Worm (Caenorhabditis elegans) whole organism, L3 larva: ENCODE results near the gene sre-27.

Experiments
- R02D3.7 ChIP-seq: fragments of 150-350 bp; optimal IDR thresholded peaks from 2 replicates; lab custom pipeline; 2014; ENCODE audit warnings: missing biosample characterization, missing genetic modification characterization
- aly-2 ChIP-seq: fragments of 150-350 bp; optimal IDR thresholded peaks from 2 replicates; lab custom pipeline; 2014; ENCODE audit warnings: missing biosample characterization, missing genetic modification characterization
- ceh-28 ChIP-seq: fragments of 150-350 bp; optimal IDR thresholded peaks from 2 replicates; lab custom pipeline; 2014; ENCODE audit warnings: missing biosample characterization, missing genetic modification reagents, missing genetic modification characterization
- ceh-82 ChIP-seq: fragments of 150-350 bp; optimal IDR thresholded peaks from 2 replicates; lab custom pipeline; 2014; ENCODE audit warnings: missing biosample characterization, missing genetic modification characterization
- egl-5 ChIP-seq: fragments of 150-350 bp; optimal IDR thresholded peaks from 2 replicates; lab custom pipeline; 2017; ENCODE audit warnings: missing biosample characterization, missing genetic modification reagents, missing genetic modification characterization, inconsistent platforms
- elt-1 ChIP-seq: fragments of 150-350 bp; optimal IDR thresholded peaks from 2 replicates; lab custom pipeline; 2014; ENCODE audit warnings: missing biosample characterization, missing genetic modification characterization
- elt-2 ChIP-seq: sonication (generic microtip); optimal IDR thresholded peaks from 2 replicates; lab custom pipeline; 2016; ENCODE audit warnings: missing genetic modification reagents, mild to moderate bottlenecking, missing genetic modification characterization, missing compliant biosample characterization
- eor-1 ChIP-seq, 2 experiments: fragments of 150-350 bp; optimal IDR thresholded peaks; 2 replicates each; lab custom pipeline; 2014 to 2018; ENCODE audit warnings: missing biosample characterization in 2 of 2, missing genetic modification characterization in 2 of 2
- fkh-10 ChIP-seq: sonication (generic microtip); optimal IDR thresholded peaks from 2 replicates; lab custom pipeline; 2017; ENCODE audit warnings: missing biosample characterization, missing genetic modification reagents, missing genetic modification characterization
- fkh-2 ChIP-seq: fragments of 150-350 bp; optimal IDR thresholded peaks from 2 replicates; lab custom pipeline; 2014; ENCODE audit warnings: missing biosample characterization, missing genetic modification reagents, missing genetic modification characterization
- fos-1 ChIP-seq: fragments of 150-350 bp; optimal IDR thresholded peaks from 2 replicates; lab custom pipeline; 2014; ENCODE audit warnings: missing biosample characterization, missing genetic modification characterization
- jun-1 ChIP-seq: fragments of 150-350 bp; optimal IDR thresholded peaks from 2 replicates; lab custom pipeline; 2014; ENCODE audit warnings: missing biosample characterization, missing genetic modification reagents, missing genetic modification characterization
- lin-15B ChIP-seq: fragments of 150-350 bp; optimal IDR thresholded peaks from 2 replicates; lab custom pipeline; 2014; ENCODE audit warnings: missing biosample characterization, missing genetic modification characterization
- lin-39 ChIP-seq: fragments of 150-350 bp; optimal IDR thresholded peaks from 2 replicates; lab custom pipeline; 2018; ENCODE audit warnings: missing biosample characterization, missing genetic modification reagents, missing genetic modification characterization
- lsy-12 ChIP-seq: sonication (generic microtip); optimal IDR thresholded peaks from 2 replicates; lab custom pipeline; 2016; ENCODE audit warnings: mild to moderate bottlenecking, missing genetic modification characterization, missing compliant biosample characterization
- mdl-1 ChIP-seq: fragments of 150-350 bp; optimal IDR thresholded peaks from 2 replicates; lab custom pipeline; 2014; ENCODE audit warnings: missing biosample characterization, missing genetic modification characterization
- nhr-11 ChIP-seq: fragments of 150-350 bp; optimal IDR thresholded peaks from 2 replicates; lab custom pipeline; 2014; ENCODE audit warnings: missing biosample characterization, missing genetic modification characterization
- nhr-12 ChIP-seq: fragments of 150-350 bp; optimal IDR thresholded peaks from 2 replicates; lab custom pipeline; 2014; ENCODE audit warnings: missing biosample characterization, missing genetic modification characterization
- nhr-23 ChIP-seq: fragments of 150-350 bp; optimal IDR thresholded peaks from 2 replicates; lab custom pipeline; 2014; ENCODE audit warnings: missing biosample characterization, missing genetic modification reagents, missing genetic modification characterization
- nhr-237 ChIP-seq: fragments of 150-350 bp; optimal IDR thresholded peaks from 2 replicates; lab custom pipeline; 2014; ENCODE audit warnings: missing biosample characterization, missing genetic modification characterization
- nhr-28 ChIP-seq: fragments of 150-350 bp; optimal IDR thresholded peaks from 2 replicates; lab custom pipeline; 2014; ENCODE audit warnings: missing biosample characterization, missing genetic modification characterization
- nhr-43 ChIP-seq: sonication (generic microtip); optimal IDR thresholded peaks from 2 replicates; lab custom pipeline; 2016; ENCODE audit warnings: mild to moderate bottlenecking, missing genetic modification characterization, missing compliant biosample characterization; ENCODE audit not compliant: poor library complexity, severe bottlenecking
- nhr-67 ChIP-seq: fragments of 150-350 bp; optimal IDR thresholded peaks from 2 replicates; lab custom pipeline; 2014; ENCODE audit warnings: missing biosample characterization, missing genetic modification characterization
- nhr-77 ChIP-seq: fragments of 150-350 bp; optimal IDR thresholded peaks from 2 replicates; lab custom pipeline; 2014; ENCODE audit warnings: missing biosample characterization, missing genetic modification characterization
- pha-4 ChIP-seq: fragments of 150-350 bp; optimal IDR thresholded peaks from 2 replicates; lab custom pipeline; 2014; ENCODE audit warnings: missing biosample characterization, missing genetic modification reagents, missing genetic modification characterization
- skn-1 ChIP-seq: fragments of 150-350 bp; optimal IDR thresholded peaks from 2 replicates; lab custom pipeline; 2014; ENCODE audit warnings: missing biosample characterization, missing genetic modification characterization
- snpc-4 ChIP-seq: fragments of 150-350 bp; optimal IDR thresholded peaks from 2 replicates; lab custom pipeline; 2014; ENCODE audit warnings: missing biosample characterization, missing genetic modification characterization
- tbx-2 ChIP-seq: sonication (generic microtip); optimal IDR thresholded peaks from 2 replicates; lab custom pipeline; 2016; ENCODE audit warnings: mild to moderate bottlenecking, missing genetic modification characterization, missing compliant biosample characterization
- unc-39 ChIP-seq: sonication (generic microtip); optimal IDR thresholded peaks from 4 replicates; lab custom pipeline; 2017; ENCODE audit warnings: missing biosample characterization, missing genetic modification characterization
- zag-1 ChIP-seq: fragments of 150-350 bp; optimal IDR thresholded peaks from 2 replicates; lab custom pipeline; 2014; ENCODE audit warnings: missing biosample characterization, missing genetic modification characterization
- ztf-11 ChIP-seq: fragments of 150-350 bp; optimal IDR thresholded peaks from 2 replicates; lab custom pipeline; 2014; ENCODE audit warnings: missing biosample characterization, missing genetic modification characterization

The sre-27 gene

ce11 chrII:12401791-12402190 lies 15.6 kb downstream of the sre-27 start, which contains the start of gene sre-29:
TSS of gene sre-29 (minus strand) at chrII:12401891.
- TF ChIP-seq elt-1 (no peak), nhr-28 (no peak)
- TF ChIP-seq, all 47 proteins: peak for 0

- TF ChIP-seq nhr-11 (tag; lab: Kevin White, UChicago) (no peak), nhr-43 (tag; lab: Kevin White, UChicago) (no peak), mdl-1 (tag; lab: Kevin White, UChicago) (no peak), lsy-12 (tag; lab: Kevin White, UChicago) (no peak), ztf-11 (no peak), jun-1 (no peak), pha-4 (tag; lab: Kevin White, UChicago) (no peak), tbx-2 (tag; lab: Kevin White, UChicago) (no peak), fos-1 (tag; lab: Kevin White, UChicago) (no peak), nhr-23 (tag; lab: Kevin White, UChicago) (no peak), R02D3.7 (tag; lab: Kevin White, UChicago) (no peak), lin-39 (tag; lab: Kevin White, UChicago) (no peak), fkh-2 (no peak), elt-2 (tag; lab: Kevin White, UChicago) (no peak), elt-1 (no peak)
Measured at ce11 chrII:12397656-12398055, 19.8 kb downstream of the sre-27 start, which contains the start of gene F57G9.7. TSS of gene F57G9.7 (minus strand) at chrII:12397756.

ce11 chrII:12394138-12394537 lies 23.3 kb downstream of the sre-27 start:
- TF ChIP-seq skn-1 (no peak), mdl-1 (tag; lab: Kevin White, UChicago) (no peak), ceh-28 (tag; lab: Kevin White, UChicago) (peak; percentile 91)

ce11 chrII:12393690-12394089 lies 23.7 kb downstream of the sre-27 start, which contains the start of gene Y57A10B.7:
TSS of gene Y57A10B.7 (minus strand) at chrII:12393790.
- TF ChIP-seq fos-1 (tag; lab: Kevin White, UChicago) (no peak), nhr-67 (no peak), nhr-12 (tag; lab: Kevin White, UChicago) (no peak), fkh-10 (GFP tag; lab: Kevin White, UChicago) (no peak), ceh-82 (tag; lab: Kevin White, UChicago) (no peak)

ce11 chrII:12389783-12390182 lies 27.6 kb downstream of the sre-27 start, which contains the start of gene Y57A10B.6:
TSS of gene Y57A10B.6 (plus strand) at chrII:12390083.
- TF ChIP-seq lsy-12 (tag; lab: Kevin White, UChicago) (no peak), nhr-237 (tag; lab: Kevin White, UChicago) (no peak), elt-1 (no peak), nhr-28 (no peak), ztf-11 (no peak), nhr-67 (no peak), lin-15B (tag; lab: Kevin White, UChicago) (no peak), nhr-77 (no peak), fkh-2 (no peak), eor-1 (tag; optimal IDR thresholded peaks at IDR 0.05; lab: Kevin White, UChicago) (no peak), nhr-11 (tag; lab: Kevin White, UChicago) (no peak), aly-2 (tag; lab: Kevin White, UChicago) (no peak), ceh-28 (tag; lab: Kevin White, UChicago) (no peak), lin-39 (tag; lab: Kevin White, UChicago) (no peak), unc-39 (tag; lab: Kevin White, UChicago) (no peak), skn-1 (no peak), nhr-43 (tag; lab: Kevin White, UChicago) (no peak)
- TF ChIP-seq, all 47 proteins: peak for 0

ce11 chrII:12387980-12388379 lies 29.4 kb downstream of the sre-27 start, which contains the start of gene sre-41:
TSS of gene sre-41 (plus strand) at chrII:12388280.
- TF ChIP-seq zag-1 = no peak

- TF ChIP-seq pha-4 (tag; lab: Kevin White, UChicago) (no peak), mdl-1 (tag; lab: Kevin White, UChicago) (no peak), elt-2 (tag; lab: Kevin White, UChicago) (no peak), egl-5 (tag; lab: Kevin White, UChicago) (no peak), fkh-2 (no peak), eor-1 (tag; optimal IDR thresholded peaks at IDR 0.05; lab: Kevin White, UChicago) (no peak), snpc-4 (tag; lab: Kevin White, UChicago) (no peak), nhr-67 (no peak), ceh-28 (tag; lab: Kevin White, UChicago) (no peak)
Measured at ce11 chrII:12387487-12387886, 29.9 kb downstream of the sre-27 start.
